Fruit fly (Drosophila melanogaster) whole organism, embryonic: ENCODE data around the gene MED27.

ENCODE experiments used
- Adf1 ChIP-seq: fragments of 200-800 bp; sonication (Bioruptor generic); IDR thresholded peaks from 2 replicates; pipeline ENCODE4 v1.3.6; 2022; ENCODE audit warnings: missing biosample characterization, missing genetic modification characterization
- Atf3 ChIP-seq: fragments of 200-800 bp; sonication (Bioruptor generic); optimal IDR thresholded peaks from 3 replicates; lab custom pipeline; 2016; ENCODE audit warnings: missing biosample characterization, missing genetic modification characterization
- Atf6 ChIP-seq: fragments of 200-800 bp; sonication (Bioruptor generic); IDR thresholded peaks from 2 replicates; pipeline ENCODE4 v1.3.6; 2022; ENCODE audit warnings: missing biosample characterization, missing genetic modification characterization
- C15 ChIP-seq: fragments of 200-800 bp; sonication (Bioruptor generic); IDR thresholded peaks from 3 replicates; pipeline ENCODE4 v1.3.6; 2022; ENCODE audit warnings: missing biosample characterization, missing genetic modification characterization
- CG10321 ChIP-seq: fragments of 200-800 bp; sonication (Bioruptor generic); IDR thresholded peaks from 2 replicates; pipeline ENCODE4 v1.3.6; 2022; ENCODE audit warnings: missing biosample characterization, missing genetic modification characterization
- CG11247 ChIP-seq: fragments of 200-800 bp; sonication (Bioruptor generic); IDR thresholded peaks from 2 replicates; pipeline ENCODE4 v1.3.6; 2022; ENCODE audit warnings: missing biosample characterization, missing genetic modification characterization
- CG14860 ChIP-seq: fragments of 200-800 bp; sonication (Bioruptor generic); IDR thresholded peaks from 3 replicates; pipeline ENCODE4 v1.3.6; 2022; ENCODE audit warnings: missing biosample characterization, missing genetic modification characterization; ENCODE audit not compliant: partially characterized antibody
- CG14965 ChIP-seq: fragments of 200-800 bp; sonication (Bioruptor generic); optimal IDR thresholded peaks from 2 replicates; lab custom pipeline; 2016; ENCODE audit warnings: missing biosample characterization, missing genetic modification characterization, borderline replicate concordance
- CG15011 ChIP-seq: fragments of 200-800 bp; sonication (Bioruptor generic); optimal IDR thresholded peaks from 3 replicates; lab custom pipeline; 2018; ENCODE audit warnings: missing biosample characterization, mild to moderate bottlenecking, missing genetic modification characterization
- CG17186 ChIP-seq: fragments of 200-800 bp; sonication (Bioruptor generic); optimal IDR thresholded peaks from 3 replicates; lab custom pipeline; 2017; ENCODE audit warnings: missing biosample characterization, missing genetic modification reagents, missing genetic modification characterization
- CG1792 ChIP-seq: fragments of 200-800 bp; sonication (Bioruptor generic); optimal IDR thresholded peaks from 2 replicates; lab custom pipeline; 2016; ENCODE audit warnings: missing biosample characterization, missing genetic modification characterization
- CG2202 ChIP-seq: fragments of 200-800 bp; sonication (Bioruptor generic); optimal IDR thresholded peaks from 2 replicates; lab custom pipeline; 2018; ENCODE audit warnings: missing biosample characterization, mild to moderate bottlenecking, missing genetic modification characterization
- CG2889 ChIP-seq: fragments of 200-800 bp; sonication (Bioruptor generic); IDR thresholded peaks from 3 replicates; pipeline ENCODE4 v1.3.6; 2022; ENCODE audit warnings: missing biosample characterization, missing genetic modification characterization
- CG43689 ChIP-seq: fragments of 200-800 bp; sonication (Bioruptor generic); IDR thresholded peaks from 2 replicates; pipeline ENCODE4 v1.3.6; 2022; ENCODE audit warnings: missing biosample characterization, missing genetic modification characterization
- CG4854 ChIP-seq: fragments of 200-800 bp; sonication (Bioruptor generic); optimal IDR thresholded peaks from 2 replicates; lab custom pipeline; 2016; ENCODE audit warnings: missing biosample characterization, missing genetic modification characterization, inconsistent platforms
- CG5180 ChIP-seq: fragments of 200-800 bp; sonication (Bioruptor generic); optimal IDR thresholded peaks from 3 replicates; lab custom pipeline; 2017; ENCODE audit warnings: missing biosample characterization, missing genetic modification characterization, mild to moderate bottlenecking, moderate library complexity, missing genetic modification reagents
- CG6272 ChIP-seq: fragments of 200-800 bp; sonication (Bioruptor generic); IDR thresholded peaks from 2 replicates; pipeline ENCODE4 v1.3.6; 2022; ENCODE audit warnings: missing biosample characterization, missing genetic modification characterization
- CG6813 ChIP-seq: fragments of 200-800 bp; sonication (Bioruptor generic); optimal IDR thresholded peaks from 2 replicates; lab custom pipeline; 2017; ENCODE audit warnings: missing biosample characterization, missing genetic modification characterization, mild to moderate bottlenecking, moderate library complexity, missing genetic modification reagents
- CG7963 ChIP-seq: fragments of 200-800 bp; sonication (Bioruptor generic); IDR thresholded peaks from 3 replicates; pipeline ENCODE4 v1.3.6; 2022; ENCODE audit warnings: missing biosample characterization, missing genetic modification characterization; ENCODE audit not compliant: partially characterized antibody
- CG8089 ChIP-seq: fragments of 200-800 bp; sonication (Bioruptor generic); optimal IDR thresholded peaks from 3 replicates; lab custom pipeline; 2016; ENCODE audit warnings: missing biosample characterization, missing genetic modification characterization
- CG8478 ChIP-seq: fragments of >200 bp; optimal IDR thresholded peaks from 2 replicates; lab custom pipeline; 2018
- D19A ChIP-seq: fragments of 200-800 bp; optimal IDR thresholded peaks from 3 replicates; lab custom pipeline; 2019; ENCODE audit warnings: missing biosample characterization, mild to moderate bottlenecking, missing genetic modification characterization, moderate library complexity
- Dip3 ChIP-seq: fragments of 200-800 bp; sonication (Bioruptor generic); optimal IDR thresholded peaks from 3 replicates; lab custom pipeline; 2016; ENCODE audit warnings: missing biosample characterization, missing genetic modification characterization
- Hey ChIP-seq: fragments of 200-800 bp; sonication (Bioruptor generic); optimal IDR thresholded peaks from 3 replicates; lab custom pipeline; 2018; ENCODE audit warnings: missing biosample characterization, mild to moderate bottlenecking, missing genetic modification characterization
- Hr51 ChIP-seq, 2 experiments: fragments of 200-800 bp; sonication (Bioruptor generic); optimal IDR thresholded peaks; 2 replicates in 1 of 2; 3 replicates in 1 of 2; lab custom pipeline; 2016 to 2018; ENCODE audit warnings: missing biosample characterization in 2 of 2, missing genetic modification characterization in 2 of 2, mild to moderate bottlenecking in 1 of 2, moderate library complexity in 1 of 2
- Lim3 ChIP-seq: fragments of 200-800 bp; sonication (Bioruptor generic); IDR thresholded peaks from 2 replicates; pipeline ENCODE4 v1.3.6; 2022; ENCODE audit warnings: missing biosample characterization, missing genetic modification characterization
- Lpt ChIP-seq: fragments of >200 bp; optimal IDR thresholded peaks from 2 replicates; lab custom pipeline; 2018; ENCODE audit warnings: missing biosample characterization, missing genetic modification characterization
- Mad ChIP-seq: fragments of 200-800 bp; sonication (Bioruptor generic); optimal IDR thresholded peaks from 2 replicates; lab custom pipeline; 2016; ENCODE audit warnings: missing biosample characterization, missing genetic modification characterization
- Mes4 ChIP-seq: fragments of 200-800 bp; sonication (Bioruptor generic); optimal IDR thresholded peaks from 2 replicates; lab custom pipeline; 2016; ENCODE audit warnings: missing biosample characterization, missing genetic modification characterization
- NfI ChIP-seq: fragments of 200-800 bp; sonication (Bioruptor generic); optimal IDR thresholded peaks from 3 replicates; lab custom pipeline; 2018; ENCODE audit warnings: missing biosample characterization, mild to moderate bottlenecking, missing genetic modification characterization, moderate library complexity
- Oaz ChIP-seq: fragments of 200-800 bp; sonication (Bioruptor generic); IDR thresholded peaks from 2 replicates; pipeline ENCODE4 v1.3.6; 2022; ENCODE audit warnings: missing biosample characterization, missing genetic modification characterization
- Stat92E ChIP-seq, 3 experiments: fragments of >200 bp in 2 of 3; fragments of 200-800 bp in 1 of 3; sonication (Bioruptor generic) in 1 of 3; optimal IDR thresholded peaks; 2 replicates each; lab custom pipeline; 2017 to 2019; ENCODE audit warnings: missing biosample characterization in 3 of 3, missing genetic modification characterization in 3 of 3, mild to moderate bottlenecking in 1 of 3, moderate library complexity in 1 of 3
- al ChIP-seq: fragments of 200-800 bp; sonication (Bioruptor generic); IDR thresholded peaks from 2 replicates; pipeline ENCODE4 v1.3.6; 2022; ENCODE audit warnings: missing biosample characterization, missing genetic modification characterization
- amos ChIP-seq: fragments of 200-800 bp; sonication (Bioruptor generic); IDR thresholded peaks from 2 replicates; pipeline ENCODE4 v1.3.6; 2022; ENCODE audit warnings: missing biosample characterization, missing genetic modification characterization; ENCODE audit not compliant: partially characterized antibody
- ash1 ChIP-seq: fragments of 200-800 bp; sonication (Bioruptor generic); optimal IDR thresholded peaks from 2 replicates; lab custom pipeline; 2018; ENCODE audit warnings: missing biosample characterization, mild to moderate bottlenecking, missing genetic modification characterization
- bbx ChIP-seq: fragments of 200-800 bp; sonication (Bioruptor generic); IDR thresholded peaks from 2 replicates; pipeline ENCODE4 v1.3.6; 2022; ENCODE audit warnings: missing biosample characterization, missing genetic modification characterization; ENCODE audit not compliant: partially characterized antibody
- bcd ChIP-seq: fragments of 200-800 bp; sonication (Bioruptor generic); optimal IDR thresholded peaks from 2 replicates; lab custom pipeline; 2017; ENCODE audit warnings: missing biosample characterization, mild to moderate bottlenecking, missing genetic modification characterization
- ci ChIP-seq: fragments of 200-800 bp; sonication (Bioruptor generic); IDR thresholded peaks from 3 replicates; pipeline ENCODE4 v1.3.6; 2022; ENCODE audit warnings: missing biosample characterization, missing genetic modification characterization
- crc ChIP-seq: fragments of 200-800 bp; sonication (Bioruptor generic); optimal IDR thresholded peaks from 2 replicates; lab custom pipeline; 2016; ENCODE audit warnings: missing biosample characterization, missing genetic modification characterization
- crol ChIP-seq: fragments of 200-800 bp; sonication (Bioruptor generic); IDR thresholded peaks from 2 replicates; pipeline ENCODE4 v1.3.6; 2022; ENCODE audit warnings: missing biosample characterization, missing genetic modification characterization
- danr ChIP-seq: fragments of 200-800 bp; sonication (Bioruptor generic); IDR thresholded peaks from 2 replicates; pipeline ENCODE4 v1.3.6; 2022; ENCODE audit warnings: missing biosample characterization, missing genetic modification characterization
- gem ChIP-seq: fragments of 200-800 bp; sonication (Bioruptor generic); optimal IDR thresholded peaks from 2 replicates; lab custom pipeline; 2019; ENCODE audit warnings: missing biosample characterization, mild to moderate bottlenecking, missing genetic modification characterization, moderate library complexity
- lilli ChIP-seq: fragments of 200-800 bp; sonication (Bioruptor generic); optimal IDR thresholded peaks from 3 replicates; lab custom pipeline; 2016; ENCODE audit warnings: missing biosample characterization, missing genetic modification characterization
- p53 ChIP-seq: fragments of 200-800 bp; sonication (Bioruptor generic); optimal IDR thresholded peaks from 2 replicates; lab custom pipeline; 2016; ENCODE audit warnings: missing biosample characterization, missing genetic modification characterization
- sisA ChIP-seq: fragments of 200-800 bp; sonication (Bioruptor generic); IDR thresholded peaks from 2 replicates; pipeline ENCODE4 v1.3.6; 2022; ENCODE audit warnings: missing biosample characterization, missing genetic modification characterization
- sob ChIP-seq: fragments of 200-800 bp; sonication (Bioruptor generic); IDR thresholded peaks from 2 replicates; pipeline ENCODE4 v1.3.6; 2022; ENCODE audit warnings: missing biosample characterization, missing genetic modification characterization
- sqz ChIP-seq: fragments of 200-800 bp; sonication (Bioruptor generic); optimal IDR thresholded peaks from 3 replicates; lab custom pipeline; 2018; ENCODE audit warnings: missing biosample characterization, mild to moderate bottlenecking, missing genetic modification characterization
- sug ChIP-seq: fragments of 200-800 bp; optimal IDR thresholded peaks from 2 replicates; lab custom pipeline; 2019; ENCODE audit warnings: missing biosample characterization, mild to moderate bottlenecking, missing genetic modification characterization, moderate library complexity
- tap ChIP-seq: fragments of 200-800 bp; optimal IDR thresholded peaks from 3 replicates; lab custom pipeline; 2019; ENCODE audit warnings: missing biosample characterization, mild to moderate bottlenecking, missing genetic modification characterization, moderate library complexity
- wor ChIP-seq: fragments of 200-800 bp; sonication (Bioruptor generic); IDR thresholded peaks from 2 replicates; pipeline ENCODE4 v1.3.6; 2022; ENCODE audit warnings: missing biosample characterization, missing genetic modification characterization

Gene MED27

dm6 chr3R:5686049-5686757 is 31.3 kb downstream of the MED27 start (continued):
- TF ChIP-seq CG2202 (tag; lab: Kevin White, UChicago): no peak
- no peak for TF ChIP-seq CG4854 (GFP tag; lab: Kevin White, UChicago)
- TF ChIP-seq CG17186 (GFP tag; lab: Kevin White, UChicago): no peak
- no peak; the same call in 1 of the 2 replicates for TF ChIP-seq Atf6 (GFP tag; lab: Robert Waterston, UW)
- TF ChIP-seq bbx (GFP tag; lab: Robert Waterston, UW): no peak
- TF ChIP-seq ci (GFP tag; lab: Robert Waterston, UW): 0 out of 3 replicates have a peak, but pooled peaks have one; percentile 30
- peak; percentile 51 for TF ChIP-seq sug
- TF ChIP-seq Lpt (GFP tag; lab: Kevin White, UChicago): no peak
- peak; percentile 5 for TF ChIP-seq CG5180 (GFP tag; lab: Kevin White, UChicago)
- TF ChIP-seq Dip3 (GFP tag; lab: Kevin White, UChicago): peak; percentile 25
- peak; percentile 44 for TF ChIP-seq Mes4 (GFP tag; lab: Kevin White, UChicago)
- TF ChIP-seq CG43689 (GFP tag; lab: Robert Waterston, UW): no peak
- no peak for TF ChIP-seq CG6272 (GFP tag; lab: Robert Waterston, UW)
- TF ChIP-seq ash1 (GFP tag; lab: Kevin White, UChicago): no peak
- no peak for TF ChIP-seq CG7963 (GFP tag; lab: Robert Waterston, UW)
- TF ChIP-seq CG8478 (lab: Kevin White, UChicago): no peak
- TF ChIP-seq wor (GFP tag; lab: Robert Waterston, UW): peak; percentile 15; the same call in 1 of the 2 replicates
- TF ChIP-seq bcd (GFP tag; lab: Kevin White, UChicago): peak; percentile 53
- no peak for TF ChIP-seq danr (GFP tag; lab: Robert Waterston, UW)
- no peak for TF ChIP-seq CG14965 (GFP tag; lab: Kevin White, UChicago)
- peak; percentile 70 for TF ChIP-seq gem
- TF ChIP-seq sisA (GFP tag; lab: Robert Waterston, UW): peak; percentile 59
- no peak for TF ChIP-seq Stat92E (GFP tag; optimal IDR thresholded peaks at IDR 0.05; lab: Kevin White, UChicago)
- 0 out of 3 replicates have a peak, but pooled peaks have one; percentile 22 for TF ChIP-seq CG2889 (GFP tag; lab: Robert Waterston, UW)
- no peak for TF ChIP-seq CG8089 (GFP tag; lab: Kevin White, UChicago)
- TF ChIP-seq Hey: no peak
- no peak for TF ChIP-seq Adf1 (GFP tag; lab: Robert Waterston, UW)
- no peak for TF ChIP-seq p53 (GFP tag; lab: Kevin White, UChicago)
- no peak for TF ChIP-seq Lim3
- 0 out of 2 replicates have a peak, but pooled peaks have one; percentile 16 for TF ChIP-seq Oaz (GFP tag; lab: Robert Waterston, UW)
- TF ChIP-seq Hr51 (GFP tag; optimal IDR thresholded peaks at IDR 0.05; lab: Kevin White, UChicago): peak in 1 of 2 experiments; percentile 62
- peak; percentile 51 for TF ChIP-seq lilli
- TF ChIP-seq tap (tag; lab: Kevin White, UChicago): peak; percentile 39
- TF ChIP-seq sob (GFP tag; lab: Robert Waterston, UW): peak; percentile 42; the same call in 1 of the 2 replicates
- peak; percentile 53 for TF ChIP-seq NfI (GFP tag; lab: Kevin White, UChicago)
- no peak for TF ChIP-seq CG14860 (GFP tag; lab: Robert Waterston, UW)
- no peak for TF ChIP-seq Atf3 (GFP tag; lab: Kevin White, UChicago)
- TF ChIP-seq CG15011 (GFP tag; lab: Kevin White, UChicago): peak; percentile 28
- no peak for TF ChIP-seq CG10321 (GFP tag; lab: Robert Waterston, UW)
- no peak for TF ChIP-seq crc (GFP tag; lab: Kevin White, UChicago)
- TF ChIP-seq CG11247: peak; percentile 40; the same call in 1 of the 2 replicates
- TF ChIP-seq D19A: peak; percentile 43
- peak; percentile 36 for TF ChIP-seq CG6813 (GFP tag; lab: Kevin White, UChicago)
- no peak; the same call in 1 of the 2 replicates for TF ChIP-seq crol (GFP tag; lab: Robert Waterston, UW)
- TF ChIP-seq CG1792 (GFP tag; lab: Kevin White, UChicago): no peak
- TF ChIP-seq amos (GFP tag; lab: Robert Waterston, UW): no peak
- TF ChIP-seq Mad: peak; percentile 7
- no peak for TF ChIP-seq C15
- TF ChIP-seq al (GFP tag; lab: Robert Waterston, UW): no peak
- no peak for TF ChIP-seq sqz (GFP tag; lab: Kevin White, UChicago)
